Worm (Caenorhabditis elegans) whole organism, L4 larva: Measurements from ENCODE around the gene gem-1.
A peak's percentile ranks its signal among the peaks of the same experiment; 100 is the strongest.

Source experiments
- R02D3.7 ChIP-seq: fragments of 150-350 bp; sonication (generic microtip); optimal IDR thresholded peaks from 3 replicates; lab custom pipeline; 2014; ENCODE audit warnings: missing biosample characterization, missing genetic modification characterization
- T26A8.4 ChIP-seq: fragments of 200-800 bp; sonication (Bioruptor generic); IDR thresholded peaks from 2 replicates; pipeline ENCODE4 v1.3.6; 2022; ENCODE audit warnings: missing genetic modification characterization, missing compliant biosample characterization
- ZK337.2 ChIP-seq: fragments of 200-800 bp; sonication (Bioruptor generic); IDR thresholded peaks from 2 replicates; pipeline ENCODE4 v1.3.6; 2022; ENCODE audit warnings: missing genetic modification reagents, missing genetic modification characterization, missing compliant biosample characterization
- ZK546.5 ChIP-seq, 2 experiments: sonication (generic microtip); optimal IDR thresholded peaks; 2 replicates each; lab custom pipeline; 2017; ENCODE audit warnings: missing biosample characterization in 2 of 2, missing genetic modification characterization in 2 of 2
- aha-1 ChIP-seq: fragments of 150-350 bp; peaks from one replicate; lab custom pipeline; 2014; ENCODE audit warnings: missing biosample characterization, missing genetic modification characterization
- aly-2 ChIP-seq: sonication (generic microtip); optimal IDR thresholded peaks from 2 replicates; lab custom pipeline; 2018; ENCODE audit warnings: missing biosample characterization, missing genetic modification characterization
- ama-1 ChIP-seq: fragments of 150-350 bp; optimal IDR thresholded peaks from 2 replicates; lab custom pipeline; 2014; ENCODE audit warnings: inconsistent platforms, mixed read lengths
- arid-1 ChIP-seq: fragments of 200-800 bp; sonication (Bioruptor generic); conservative IDR thresholded peaks from 2 replicates; pipeline ENCODE4 v1.3.6; 2022; ENCODE audit warnings: missing genetic modification reagents, missing genetic modification characterization, missing compliant biosample characterization
- ceh-20 ChIP-seq: fragments of 200-800 bp; sonication (Bioruptor generic); IDR thresholded peaks from 2 replicates; pipeline ENCODE4 v1.3.6; 2022; ENCODE audit warnings: missing genetic modification reagents, missing genetic modification characterization, missing compliant biosample characterization
- ceh-44 ChIP-seq: fragments of 200-800 bp; sonication (Bioruptor generic); IDR thresholded peaks from 2 replicates; pipeline ENCODE4 v1.3.6; 2022; ENCODE audit warnings: missing genetic modification reagents, missing genetic modification characterization, missing compliant biosample characterization
- ces-1 ChIP-seq: fragments of 150-350 bp; sonication (generic microtip); optimal IDR thresholded peaks from 4 replicates; lab custom pipeline; 2014; ENCODE audit warnings: missing biosample characterization, missing genetic modification reagents, missing genetic modification characterization
- cey-2 ChIP-seq: sonication (generic microtip); optimal IDR thresholded peaks from 3 replicates; lab custom pipeline; 2017; ENCODE audit warnings: missing genetic modification characterization, mild to moderate bottlenecking, missing compliant biosample characterization, antibody characterized with exemption, borderline replicate concordance; ENCODE audit not compliant: insufficient read depth
- ctbp-1 ChIP-seq: fragments of 200-800 bp; sonication (Bioruptor generic); IDR thresholded peaks from 2 replicates; pipeline ENCODE4 v1.3.6; 2022; ENCODE audit warnings: missing genetic modification reagents, missing genetic modification characterization, missing compliant biosample characterization
- daf-19 ChIP-seq: fragments of 200-800 bp; sonication (Bioruptor generic); conservative IDR thresholded peaks from 2 replicates; pipeline ENCODE4 v1.3.6; 2022; ENCODE audit warnings: missing genetic modification characterization, missing compliant biosample characterization
- dmd-6 ChIP-seq: fragments of 200-800 bp; sonication (Bioruptor generic); IDR thresholded peaks from 2 replicates; pipeline ENCODE4 v1.3.6; 2022; ENCODE audit warnings: missing genetic modification reagents, missing genetic modification characterization, missing compliant biosample characterization
- dmd-9 ChIP-seq: fragments of 200-800 bp; sonication (Bioruptor generic); IDR thresholded peaks from 2 replicates; pipeline ENCODE4 v1.3.6; 2022; ENCODE audit warnings: missing genetic modification reagents, missing genetic modification characterization, missing compliant biosample characterization
- duxl-1 ChIP-seq: sonication (generic microtip); optimal IDR thresholded peaks from 2 replicates; lab custom pipeline; 2016; ENCODE audit warnings: mild to moderate bottlenecking, missing genetic modification characterization, moderate library complexity, missing compliant biosample characterization; ENCODE audit not compliant: poor library complexity
- dve-1 ChIP-seq: sonication (generic microtip); optimal IDR thresholded peaks from 2 replicates; lab custom pipeline; 2017; ENCODE audit warnings: antibody characterized with exemption, mild to moderate bottlenecking, missing genetic modification characterization, missing compliant biosample characterization; ENCODE audit not compliant: insufficient read depth
- hif-1 ChIP-seq, 2 experiments: sonication (generic microtip); optimal IDR thresholded peaks; 2 replicates each; lab custom pipeline; 2016 to 2017; ENCODE audit warnings: missing compliant biosample characterization in 2 of 2, missing genetic modification characterization in 2 of 2, missing genetic modification reagents in 2 of 2, missing genotype in 2 of 2, mild to moderate bottlenecking in 1 of 2
- hlh-11 ChIP-seq: fragments of 200-800 bp; sonication (Bioruptor generic); optimal IDR thresholded peaks from 2 replicates; lab custom pipeline; 2018; ENCODE audit warnings: mild to moderate bottlenecking, missing genetic modification characterization, missing compliant biosample characterization
- hlh-30 ChIP-seq: sonication (generic microtip); optimal IDR thresholded peaks from 2 replicates; lab custom pipeline; 2017; ENCODE audit warnings: antibody characterized with exemption, mild to moderate bottlenecking, missing genetic modification characterization, missing compliant biosample characterization; ENCODE audit not compliant: insufficient read depth
- lim-7 ChIP-seq: fragments of 200-800 bp; sonication (Bioruptor generic); IDR thresholded peaks from 2 replicates; pipeline ENCODE4 v1.3.6; 2022; ENCODE audit warnings: missing genetic modification characterization, missing compliant biosample characterization
- lin-1 ChIP-seq: fragments of 200-800 bp; sonication (Bioruptor generic); IDR thresholded peaks from 2 replicates; pipeline ENCODE4 v1.3.6; 2022; ENCODE audit warnings: missing genetic modification reagents, missing genetic modification characterization, missing compliant biosample characterization
- lin-29 ChIP-seq: fragments of 200-800 bp; sonication (Bioruptor generic); IDR thresholded peaks from 2 replicates; pipeline ENCODE4 v1.3.6; 2022; ENCODE audit warnings: missing genetic modification reagents, missing genetic modification characterization, missing compliant biosample characterization
- lin-39 ChIP-seq: fragments of 150-350 bp; optimal IDR thresholded peaks from 2 replicates; lab custom pipeline; 2014; ENCODE audit warnings: missing biosample characterization, missing genetic modification reagents, missing genetic modification characterization
- lir-3 ChIP-seq: sonication (generic microtip); optimal IDR thresholded peaks from 2 replicates; lab custom pipeline; 2016; ENCODE audit warnings: mild to moderate bottlenecking, missing genetic modification characterization, missing compliant biosample characterization
- lsy-2 ChIP-seq, 2 experiments: fragments of 150-350 bp in 1 of 2; sonication (generic microtip) in 1 of 2; optimal IDR thresholded peaks; 2 replicates each; lab custom pipeline; 2014 to 2017; ENCODE audit warnings: missing biosample characterization in 2 of 2, missing genetic modification characterization in 2 of 2
- mdl-1 ChIP-seq, 2 experiments: fragments of 150-350 bp in 1 of 2; sonication (generic microtip) in 1 of 2; optimal IDR thresholded peaks; 2 replicates each; lab custom pipeline; 2014 to 2017; ENCODE audit warnings: missing biosample characterization in 2 of 2, missing genetic modification characterization in 2 of 2
- mdt-29 ChIP-seq: fragments of 200-800 bp; sonication (Bioruptor generic); IDR thresholded peaks from 2 replicates; pipeline ENCODE4 v1.3.6; 2022; ENCODE audit warnings: missing genetic modification reagents, missing genetic modification characterization, missing compliant biosample characterization
- mes-2 ChIP-seq: sonication (generic microtip); optimal IDR thresholded peaks from 2 replicates; lab custom pipeline; 2016; ENCODE audit warnings: missing genotype, mild to moderate bottlenecking, missing genetic modification characterization, missing compliant biosample characterization; ENCODE audit not compliant: poor library complexity, severe bottlenecking
- mxl-2 ChIP-seq: fragments of 200-800 bp; sonication (Bioruptor generic); conservative IDR thresholded peaks from 2 replicates; pipeline ENCODE4 v1.3.6; 2022; ENCODE audit warnings: missing genetic modification reagents, missing genetic modification characterization, missing compliant biosample characterization
- mxl-3 ChIP-seq: fragments of 200-800 bp; sonication (Bioruptor generic); optimal IDR thresholded peaks from 2 replicates; lab custom pipeline; 2018; ENCODE audit warnings: mild to moderate bottlenecking, missing genetic modification characterization, missing compliant biosample characterization
- nhr-10 ChIP-seq: fragments of 150-350 bp; optimal IDR thresholded peaks from 2 replicates; lab custom pipeline; 2014; ENCODE audit warnings: missing biosample characterization, missing genetic modification characterization
- nhr-102 ChIP-seq: sonication (generic microtip); optimal IDR thresholded peaks from 2 replicates; lab custom pipeline; 2016; ENCODE audit warnings: mild to moderate bottlenecking, missing genetic modification characterization, moderate library complexity, missing compliant biosample characterization
- nhr-11 ChIP-seq: fragments of 150-350 bp; optimal IDR thresholded peaks from 2 replicates; lab custom pipeline; 2014; ENCODE audit warnings: missing biosample characterization, missing genetic modification characterization
- nhr-111 ChIP-seq: fragments of 200-800 bp; sonication (Bioruptor generic); optimal IDR thresholded peaks from 2 replicates; lab custom pipeline; 2018; ENCODE audit warnings: mild to moderate bottlenecking, missing genetic modification characterization, missing compliant biosample characterization
- nhr-237 ChIP-seq: sonication (generic microtip); optimal IDR thresholded peaks from 2 replicates; lab custom pipeline; 2017; ENCODE audit warnings: missing biosample characterization, missing genetic modification characterization
- nhr-25 ChIP-seq: sonication (generic microtip); optimal IDR thresholded peaks from 2 replicates; lab custom pipeline; 2017; ENCODE audit warnings: missing genetic modification characterization, mild to moderate bottlenecking, missing compliant biosample characterization, antibody characterized with exemption, moderate library complexity, borderline replicate concordance; ENCODE audit not compliant: insufficient read depth
- nhr-28 ChIP-seq: fragments of 150-350 bp; optimal IDR thresholded peaks from 2 replicates; lab custom pipeline; 2014; ENCODE audit warnings: missing biosample characterization, missing genetic modification characterization
- nhr-48 ChIP-seq: sonication (generic microtip); optimal IDR thresholded peaks from 2 replicates; lab custom pipeline; 2016; ENCODE audit warnings: mild to moderate bottlenecking, missing genetic modification characterization, missing compliant biosample characterization
- nhr-6 ChIP-seq: fragments of 150-350 bp; optimal IDR thresholded peaks from 2 replicates; lab custom pipeline; 2014; ENCODE audit warnings: missing biosample characterization, missing genetic modification characterization
- nhr-77 ChIP-seq: fragments of 150-350 bp; optimal IDR thresholded peaks from 2 replicates; lab custom pipeline; 2014; ENCODE audit warnings: missing biosample characterization, missing genetic modification characterization
- php-3 ChIP-seq: fragments of 200-800 bp; sonication (Bioruptor generic); IDR thresholded peaks from 2 replicates; pipeline ENCODE4 v1.3.6; 2022; ENCODE audit warnings: missing genetic modification reagents, missing genetic modification characterization, missing compliant biosample characterization
- saeg-2 ChIP-seq: fragments of 200-800 bp; sonication (Bioruptor generic); IDR thresholded peaks from 2 replicates; pipeline ENCODE4 v1.3.6; 2022; ENCODE audit warnings: missing genetic modification reagents, missing genetic modification characterization, missing compliant biosample characterization
- snpc-4 ChIP-seq: fragments of 150-350 bp; optimal IDR thresholded peaks from 2 replicates; lab custom pipeline; 2014; ENCODE audit warnings: missing biosample characterization, missing genetic modification characterization
- tag-97 ChIP-seq: fragments of 200-800 bp; sonication (Bioruptor generic); IDR thresholded peaks from 2 replicates; pipeline ENCODE4 v1.3.6; 2022; ENCODE audit warnings: missing genetic modification characterization, missing compliant biosample characterization
- unc-62 ChIP-seq, 3 experiments: fragments of 150-350 bp in 1 of 3; sonication (generic microtip); optimal IDR thresholded peaks in 2 of 3; peaks in 1 of 3; 1 replicate in 1 of 3; 2 replicates in 2 of 3; lab custom pipeline; 2014 to 2017; ENCODE audit warnings: missing biosample characterization in 3 of 3, missing genetic modification characterization in 3 of 3, missing genetic modification reagents in 3 of 3, missing genotype in 1 of 3
- vab-7 ChIP-seq: fragments of 200-800 bp; sonication (Bioruptor generic); IDR thresholded peaks from 2 replicates; pipeline ENCODE4 v1.3.6; 2022; ENCODE audit warnings: missing genetic modification reagents, missing genetic modification characterization, missing compliant biosample characterization
- zip-11 ChIP-seq: fragments of 200-800 bp; sonication (Bioruptor generic); IDR thresholded peaks from 2 replicates; pipeline ENCODE4 v1.3.6; 2022; ENCODE audit warnings: missing genetic modification characterization, missing compliant biosample characterization
- zip-2 ChIP-seq: fragments of 150-350 bp; optimal IDR thresholded peaks from 2 replicates; lab custom pipeline; 2014; ENCODE audit warnings: missing biosample characterization, missing genetic modification characterization

The gem-1 gene

ce11 chrX:13356469-13356868 is 20.3 kb downstream of the gem-1 start:
- TF ChIP-seq mdt-29 (GFP tag; lab: Robert Waterston, UW) (0 out of 2 replicates have a peak, but pooled peaks have one; percentile 60), mxl-3 (GFP tag; lab: Kevin White, UChicago) (peak; percentile 97), vab-7 (GFP tag; lab: Robert Waterston, UW) (no peak), daf-19 (GFP tag; lab: Robert Waterston, UW) (no peak), unc-62 (GFP tag; optimal IDR thresholded peaks at IDR 0.05 in 1 of 2; lab: Kevin White, UChicago) (peak in 1 of 2 experiments; percentile 67), unc-62 (tag; optimal IDR thresholded peaks at IDR 0.05; lab: Kevin White, UChicago) (no peak), lin-1 (GFP tag; lab: Robert Waterston, UW) (peak; percentile 90), zip-11 (GFP tag; lab: Robert Waterston, UW) (no peak), hlh-11 (tag; lab: Kevin White, UChicago) (peak; percentile 94), hlh-30 (peak; percentile 84), saeg-2 (GFP tag; lab: Robert Waterston, UW) (0 out of 2 replicates have a peak, but pooled peaks have one; percentile 51), lin-39 (tag; lab: Kevin White, UChicago) (no peak), cey-2 (tag; lab: Kevin White, UChicago) (no peak), ces-1 (no peak), ceh-44 (GFP tag; lab: Robert Waterston, UW) (no peak), lsy-2 (tag; optimal IDR thresholded peaks at IDR 0.05; lab: Kevin White, UChicago) (peak; percentile 60 to 71), nhr-6 (tag; lab: Kevin White, UChicago) (peak; percentile 14), mes-2 (peak; percentile 46), lim-7 (no peak), lin-29 (GFP tag; lab: Robert Waterston, UW) (no peak), nhr-111 (GFP tag; lab: Kevin White, UChicago) (no peak), ctbp-1 (GFP tag; lab: Robert Waterston, UW) (no peak), nhr-10 (peak; percentile 78), nhr-25 (tag; lab: Kevin White, UChicago) (peak; percentile 83), nhr-28 (tag; lab: Kevin White, UChicago) (peak; percentile 92), aha-1 (tag; lab: Kevin White, UChicago) (peak; percentile 100), ZK546.5 (tag; optimal IDR thresholded peaks at IDR 0.05; lab: Kevin White, UChicago) (no peak), T26A8.4 (0 out of 2 replicates have a peak, but pooled peaks have one; percentile 40), duxl-1 (tag; lab: Kevin White, UChicago) (no peak), nhr-237 (tag; lab: Kevin White, UChicago) (no peak), mdl-1 (tag; optimal IDR thresholded peaks at IDR 0.05; lab: Kevin White, UChicago) (peak; percentile 89 to 92), tag-97 (GFP tag; lab: Robert Waterston, UW) (no peak), hif-1 (tag; optimal IDR thresholded peaks at IDR 0.05; lab: Kevin White, UChicago) (peak in 1 of 2 experiments; percentile 82), lir-3 (no peak), arid-1 (no peak), nhr-48 (tag; lab: Kevin White, UChicago) (peak; percentile 98), nhr-77 (tag; lab: Kevin White, UChicago) (peak; percentile 75), aly-2 (tag; lab: Kevin White, UChicago) (no peak), dmd-6 (GFP tag; lab: Robert Waterston, UW) (peak; percentile 98), ceh-20 (GFP tag; lab: Robert Waterston, UW) (peak; percentile 76), ama-1 (lab: Kevin White, UChicago) (no peak), nhr-102 (peak; percentile 57), zip-2 (no peak), nhr-11 (tag; lab: Kevin White, UChicago) (peak; percentile 70), R02D3.7 (tag; lab: Kevin White, UChicago) (no peak), ZK337.2 (no peak), mxl-2 (GFP tag; lab: Robert Waterston, UW) (peak; percentile 77; the same call in 1 of the 2 replicates), snpc-4 (tag; lab: Kevin White, UChicago) (no peak), php-3 (no peak), dve-1 (tag; lab: Kevin White, UChicago) (peak; percentile 92), dmd-9 (no peak)
